Worm (Caenorhabditis elegans) whole organism, late embryonic: Measurements from ENCODE around the gene ocr-2.

Experiments used
- ama-1 ChIP-seq: fragments of 150-350 bp; optimal IDR thresholded peaks from 2 replicates; lab custom pipeline; 2014
- ceh-18 ChIP-seq: sonication (generic microtip); optimal IDR thresholded peaks from 2 replicates; lab custom pipeline; 2016; ENCODE audit warnings: missing genetic modification characterization, missing compliant biosample characterization
- ceh-30 ChIP-seq: fragments of 150-350 bp; optimal IDR thresholded peaks from 2 replicates; lab custom pipeline; 2014; ENCODE audit warnings: missing biosample characterization, missing genetic modification characterization
- ceh-31 ChIP-seq: sonication (generic microtip); optimal IDR thresholded peaks from 2 replicates; lab custom pipeline; 2016; ENCODE audit warnings: missing genetic modification characterization, missing compliant biosample characterization
- dmd-4 ChIP-seq: sonication (generic microtip); optimal IDR thresholded peaks from 2 replicates; lab custom pipeline; 2016; ENCODE audit warnings: borderline replicate concordance, missing genetic modification characterization, missing compliant biosample characterization
- hlh-15 ChIP-seq: sonication (generic microtip); optimal IDR thresholded peaks from 2 replicates; lab custom pipeline; 2016; ENCODE audit warnings: missing genetic modification characterization, missing compliant biosample characterization
- nhr-11 ChIP-seq: fragments of 150-350 bp; optimal IDR thresholded peaks from 2 replicates; lab custom pipeline; 2014; ENCODE audit warnings: missing biosample characterization, missing genetic modification characterization
- nhr-232 ChIP-seq: sonication (generic microtip); optimal IDR thresholded peaks from 2 replicates; lab custom pipeline; 2016; ENCODE audit warnings: missing genetic modification characterization, missing compliant biosample characterization
- zip-5 ChIP-seq: sonication (generic microtip); optimal IDR thresholded peaks from 2 replicates; lab custom pipeline; 2016; ENCODE audit warnings: missing genetic modification characterization, missing compliant biosample characterization

ce11 chrIV:8234088-8234496 lies 14.2 kb upstream of the ocr-2 start:
- TF ChIP-seq ceh-30 (tag; lab: Kevin White, UChicago) (no peak), nhr-11 (tag; lab: Kevin White, UChicago) (no peak), dmd-4 (no peak), ama-1 (lab: Kevin White, UChicago) (no peak), nhr-232 (no peak), ceh-31 (tag; lab: Kevin White, UChicago) (no peak), hlh-15 (tag; lab: Kevin White, UChicago) (no peak), ceh-18 (no peak), zip-5 (no peak)
